Fruit fly (Drosophila melanogaster) whole organism, adult: ENCODE results near the gene cyst.

Source experiments
- CG5204 ChIP-seq: fragments of 200-800 bp; sonication (Bioruptor generic); optimal IDR thresholded peaks from 2 replicates; lab custom pipeline; 2016; ENCODE audit warnings: missing biosample characterization, missing genetic modification characterization
- Clk ChIP-seq: fragments of 200-800 bp; sonication (Bioruptor generic); optimal IDR thresholded peaks from 2 replicates; lab custom pipeline; 2017; ENCODE audit warnings: missing biosample characterization, missing genetic modification characterization
- bab1 ChIP-seq: fragments of 200-800 bp; sonication (Bioruptor generic); optimal IDR thresholded peaks from 3 replicates; lab custom pipeline; 2019; ENCODE audit warnings: missing biosample characterization, mild to moderate bottlenecking, missing genetic modification characterization, moderate library complexity
- cic ChIP-seq: fragments of 200-800 bp; sonication (Bioruptor generic); optimal IDR thresholded peaks from 2 replicates; lab custom pipeline; 2017; ENCODE audit warnings: missing biosample characterization, mild to moderate bottlenecking, missing genetic modification characterization, moderate library complexity
- cnc ChIP-seq, 2 experiments: fragments of >200 bp; optimal IDR thresholded peaks; 2 replicates each; lab custom pipeline; 2017
- kay ChIP-seq: fragments of 200-800 bp; sonication (Bioruptor generic); peaks from one replicate; lab custom pipeline; 2016; ENCODE audit warnings: missing biosample characterization, missing genetic modification characterization, borderline replicate concordance

dm6 chr2L:19542268-19542773 is 33.8 kb upstream of the cyst start:
- TF ChIP-seq bab1 (GFP tag; lab: Kevin White, UChicago) = peak; percentile 60
- TF ChIP-seq Clk (GFP tag; lab: Kevin White, UChicago) = no peak
- peak; percentile 95 for TF ChIP-seq kay (GFP tag; lab: Kevin White, UChicago)
- TF ChIP-seq CG5204 = no peak
- TF ChIP-seq cic (GFP tag; lab: Kevin White, UChicago) = no peak
- peak; percentile 41 to 89 for TF ChIP-seq cnc (optimal IDR thresholded peaks at IDR 0.05; lab: Kevin White, UChicago)
